Worm (Caenorhabditis elegans) whole organism, midembryonic: ENCODE measurements around the gene srg-40.

ENCODE experiments used
- T22C8.4 ChIP-seq: fragments of 200-800 bp; sonication (Bioruptor generic); IDR thresholded peaks from 2 replicates; pipeline ENCODE4 v1.3.6; 2022; ENCODE audit warnings: missing genetic modification characterization, missing compliant biosample characterization
- cog-1 ChIP-seq: sonication (generic microtip); optimal IDR thresholded peaks from 2 replicates; lab custom pipeline; 2016; ENCODE audit warnings: missing genetic modification characterization, missing compliant biosample characterization
- flt-1 ChIP-seq: fragments of 200-800 bp; sonication (Bioruptor generic); IDR thresholded peaks from 2 replicates; pipeline ENCODE4 v1.3.6; 2022; ENCODE audit warnings: missing genetic modification characterization, missing compliant biosample characterization
- klf-2 ChIP-seq: fragments of 200-800 bp; sonication (Bioruptor generic); conservative IDR thresholded peaks from 2 replicates; pipeline ENCODE4 v1.3.6; 2022; ENCODE audit warnings: missing genetic modification reagents, missing genetic modification characterization, missing compliant biosample characterization
- med-1 ChIP-seq: sonication (generic microtip); optimal IDR thresholded peaks from 2 replicates; lab custom pipeline; 2017; ENCODE audit warnings: missing genetic modification characterization, mild to moderate bottlenecking, missing compliant biosample characterization, antibody characterized with exemption, missing genetic modification reagents; ENCODE audit not compliant: insufficient read depth
- ref-1 ChIP-seq: fragments of 200-800 bp; sonication (Bioruptor generic); conservative IDR thresholded peaks from 2 replicates; pipeline ENCODE4 v1.3.6; 2022; ENCODE audit warnings: missing genetic modification reagents, missing genetic modification characterization, missing compliant biosample characterization

DNA sequence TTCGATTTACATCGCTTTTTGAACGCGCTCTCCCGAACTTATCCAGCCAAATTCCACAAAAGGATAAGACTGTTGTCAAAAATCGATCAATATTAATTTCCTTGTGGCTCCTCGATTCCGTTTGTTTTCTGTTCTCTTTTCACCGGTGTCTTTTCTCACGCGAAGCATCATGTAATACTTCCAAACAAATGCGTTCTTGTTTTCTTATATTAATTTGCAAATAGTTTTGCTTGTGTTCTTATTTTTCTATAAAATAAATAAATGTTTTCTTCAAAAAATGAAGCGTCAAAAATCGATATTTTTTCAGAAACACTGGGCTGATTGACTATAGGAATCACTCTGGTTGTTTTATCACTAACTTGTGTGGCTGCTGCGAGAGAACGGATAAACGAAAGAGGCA lies 50.8 kb downstream of the srg-40 start, which contains the start of gene math-33:
- TF ChIP-seq cog-1 (tag; lab: Kevin White, UChicago) = no peak
- no peak for TF ChIP-seq flt-1
- no peak for TF ChIP-seq klf-2 (GFP tag; lab: Robert Waterston, UW)
- no peak for TF ChIP-seq T22C8.4
- TF ChIP-seq ref-1 = no peak
- no peak for TF ChIP-seq med-1 (GFP tag; lab: Kevin White, UChicago)
